Fruit fly (Drosophila melanogaster): Measurements from ENCODE around the gene yata.
A peak's percentile ranks its signal among the peaks of the same experiment; 100 is the strongest.

The yata gene

DNA sequence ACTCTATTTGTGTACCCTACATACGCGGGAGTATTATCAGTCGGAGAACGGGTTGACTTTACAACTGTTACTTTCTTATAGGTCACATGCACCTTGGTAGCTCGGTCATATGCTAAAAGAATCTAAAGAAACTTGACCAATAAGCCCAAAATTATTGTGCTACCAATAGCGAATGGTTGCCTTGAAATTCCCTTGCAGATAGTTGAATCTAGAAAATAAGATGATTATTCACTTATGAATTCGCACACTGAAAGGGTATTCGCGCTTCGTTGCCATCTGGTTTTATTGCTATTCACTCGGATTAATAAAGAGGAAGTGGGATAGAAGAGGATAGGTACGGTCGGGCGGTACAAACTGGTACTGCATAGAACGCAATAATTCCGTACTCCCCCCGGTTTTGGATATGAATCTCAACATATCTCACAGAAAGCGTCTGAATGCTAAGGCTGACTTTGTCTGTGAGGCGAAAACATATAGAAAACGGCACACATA is 24.9 kb downstream of the yata start (continued):
- TF ChIP-seq NC2β (GFP tag; optimal IDR thresholded peaks at IDR 0.05) (peak; percentile 30), bcd (GFP tag; optimal IDR thresholded peaks at IDR 0.05) (peak; percentile 74), salm (tag; optimal IDR thresholded peaks at IDR 0.05) (no peak), Myb (GFP tag; optimal IDR thresholded peaks at IDR 0.05) (peak; percentile 56), dimm (GFP tag; IDR thresholded peaks at IDR 0.05) (no peak), CG2199 (GFP tag; IDR thresholded peaks at IDR 0.05) (no peak), toy (GFP tag; IDR thresholded peaks at IDR 0.05) (peak; percentile 74), Stat92E (GFP tag; optimal IDR thresholded peaks at IDR 0.05) (no peak), BEAF-32 (GFP tag; optimal IDR thresholded peaks at IDR 0.05) (no peak), Bgb (GFP tag; IDR thresholded peaks at IDR 0.05; ENCODE audit: partially characterized antibody) (no peak), CG9932 (GFP tag; IDR thresholded peaks at IDR 0.05) (peak; percentile 72), CG9215 (GFP tag; IDR thresholded peaks at IDR 0.05) (peak; percentile 82), gce (GFP tag; IDR thresholded peaks at IDR 0.05) (no peak), bowl (GFP tag; IDR thresholded peaks at IDR 0.05) (no peak), ranshi (GFP tag; IDR thresholded peaks at IDR 0.05) (peak; percentile 67; the same call in 1 of the 2 replicates), bab2 (GFP tag; optimal IDR thresholded peaks at IDR 0.05) (peak; percentile 76), CG3065 (GFP tag; optimal IDR thresholded peaks at IDR 0.05) (no peak), jigr1 (GFP tag; IDR thresholded peaks at IDR 0.05) (0 out of 3 replicates have a peak, but pooled peaks have one; percentile 38), Poxn (GFP tag; IDR thresholded peaks at IDR 0.05) (peak; percentile 57; the same call in 1 of the 2 replicates), ftz-f1 (GFP tag; optimal IDR thresholded peaks at IDR 0.05) (no peak), B-H1 (GFP tag; IDR thresholded peaks at IDR 0.05) (peak; percentile 40), lilli (GFP tag; optimal IDR thresholded peaks at IDR 0.05) (peak; percentile 90), tio (GFP tag; optimal IDR thresholded peaks at IDR 0.05) (peak; percentile 67), CG13296 (GFP tag; optimal IDR thresholded peaks at IDR 0.05) (peak; percentile 27), jumu (GFP tag; optimal IDR thresholded peaks at IDR 0.05) (peak; percentile 53), CG13424 (tag; optimal IDR thresholded peaks at IDR 0.05) (peak; percentile 77), Dip2 (GFP tag; IDR thresholded peaks at IDR 0.05) (0 out of 2 replicates have a peak, but pooled peaks have one; percentile 10), danr (GFP tag; IDR thresholded peaks at IDR 0.05) (peak; percentile 48; the same call in 1 of the 2 replicates), croc (GFP tag; conservative IDR thresholded peaks at IDR 0.05) (peak; percentile 55; the same call in 2 of the 3 replicates), CG4328 (GFP tag; optimal IDR thresholded peaks at IDR 0.05) (peak; percentile 5), Trl (optimal IDR thresholded peaks at IDR 0.05) (no peak), Trl (GFP tag; optimal IDR thresholded peaks at IDR 0.05) (peak; percentile 40), CG3847 (GFP tag; IDR thresholded peaks at IDR 0.05) (peak; percentile 82), Pdp1 (GFP tag; optimal IDR thresholded peaks at IDR 0.05) (peak; percentile 65 to 70), CkIIα-i1 (GFP tag; IDR thresholded peaks at IDR 0.05) (no peak), Hand (GFP tag; optimal IDR thresholded peaks at IDR 0.05) (peak; percentile 77), pnt (GFP tag; optimal IDR thresholded peaks at IDR 0.05) (peak; percentile 56), CG17802 (tag; optimal IDR thresholded peaks at IDR 0.05) (peak; percentile 8), HLH54F (GFP tag; optimal IDR thresholded peaks at IDR 0.05) (peak; percentile 89), CG6813 (GFP tag; optimal IDR thresholded peaks at IDR 0.05) (peak; percentile 63), CG2120 (GFP tag; optimal IDR thresholded peaks at IDR 0.05) (peak; percentile 92), esg (GFP tag; conservative IDR thresholded peaks at IDR 0.05) (peak; percentile 60), CG18262 (tag; optimal IDR thresholded peaks at IDR 0.05) (peak; percentile 33), CG1529 (GFP tag; optimal IDR thresholded peaks at IDR 0.05) (peak; percentile 32), knrl (GFP tag; IDR thresholded peaks at IDR 0.05; ENCODE audit: partially characterized antibody) (no peak), amos (GFP tag; IDR thresholded peaks at IDR 0.05; ENCODE audit: partially characterized antibody) (no peak), CG9437 (GFP tag; optimal IDR thresholded peaks at IDR 0.05) (peak; percentile 53), CG11695 (GFP tag; IDR thresholded peaks at IDR 0.05) (peak; percentile 64), CG7987 (GFP tag; optimal IDR thresholded peaks at IDR 0.05) (peak; percentile 0), CG5953 (GFP tag; IDR thresholded peaks at IDR 0.05) (no peak), CG7556 (GFP tag; optimal IDR thresholded peaks at IDR 0.05) (peak; percentile 56)

Data from whole organism, embryonic.